Fruit fly (Drosophila melanogaster) whole organism, larva: ENCODE data around the gene CG5070.

Experiments
- noc ChIP-seq: fragments of 200-800 bp; sonication (Bioruptor generic); optimal IDR thresholded peaks from 3 replicates; lab custom pipeline; 2019; ENCODE audit warnings: missing biosample characterization, mild to moderate bottlenecking, missing genetic modification characterization, moderate library complexity

Gene CG5070

dm6 chrX:17227462-17227861 is 24.6 kb downstream of the CG5070 start:
- no peak for TF ChIP-seq noc (tag; lab: Kevin White, UChicago)

dm6 chrX:17229475-17230169 is 26.7 kb downstream of the CG5070 start:
- no peak for TF ChIP-seq noc (tag; lab: Kevin White, UChicago)

- no peak for TF ChIP-seq noc (tag; lab: Kevin White, UChicago)
These were observed 28.0 kb downstream of the CG5070 start, which contains the start of gene CG10597 for dm6 chrX:17230944-17231343. Gene CG10597 (minus strand): TSS chrX:17231044.

DNA sequence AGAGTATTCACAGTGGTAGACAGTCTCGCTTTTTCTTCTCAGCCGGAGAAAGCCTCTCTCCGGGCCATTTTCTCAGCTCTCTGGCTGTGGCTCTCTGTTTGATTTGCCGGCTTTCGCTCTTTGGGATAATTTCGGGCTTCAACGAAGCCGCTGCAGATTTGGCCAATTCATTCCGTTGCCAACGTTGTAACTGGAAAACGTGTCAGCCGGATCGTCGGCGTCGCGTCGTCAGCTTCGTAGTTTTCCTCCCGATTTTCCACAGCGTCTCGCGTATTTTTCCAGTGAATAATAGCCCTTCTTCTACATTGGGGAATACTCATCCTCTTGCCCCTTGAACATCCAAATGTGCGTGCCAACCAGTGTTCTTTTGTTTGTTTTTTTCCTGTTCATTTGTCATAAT is 29.7 kb downstream of the CG5070 start, which contains the start of gene f:
f (plus strand) TSS at position 301 of the 400 bp plus-strand sequence.
- no peak for TF ChIP-seq noc (tag; lab: Kevin White, UChicago)

dm6 chrX:17236468-17236867 is 33.6 kb downstream of the CG5070 start:
- no peak for TF ChIP-seq noc (tag; lab: Kevin White, UChicago)

DNA sequence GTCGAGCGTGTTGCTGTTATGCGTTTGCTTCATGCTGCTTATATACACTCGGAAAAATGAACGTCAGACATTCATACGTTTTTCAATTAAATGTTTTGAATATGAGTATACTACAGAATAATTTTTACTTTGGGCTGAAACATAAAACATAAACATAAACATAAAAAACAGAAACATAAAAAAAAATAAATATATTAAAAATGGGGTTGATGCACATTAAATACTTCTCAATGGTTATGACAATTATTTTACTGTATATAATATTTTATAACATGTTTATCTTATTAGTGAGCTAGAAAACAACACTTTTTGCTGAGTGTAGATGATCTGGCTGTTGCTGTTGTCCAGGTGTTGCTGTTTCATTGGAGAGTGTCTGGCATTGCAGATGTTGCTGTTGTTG is 34.5 kb downstream of the CG5070 start:
- TF ChIP-seq noc (tag; lab: Kevin White, UChicago): no peak

DNA sequence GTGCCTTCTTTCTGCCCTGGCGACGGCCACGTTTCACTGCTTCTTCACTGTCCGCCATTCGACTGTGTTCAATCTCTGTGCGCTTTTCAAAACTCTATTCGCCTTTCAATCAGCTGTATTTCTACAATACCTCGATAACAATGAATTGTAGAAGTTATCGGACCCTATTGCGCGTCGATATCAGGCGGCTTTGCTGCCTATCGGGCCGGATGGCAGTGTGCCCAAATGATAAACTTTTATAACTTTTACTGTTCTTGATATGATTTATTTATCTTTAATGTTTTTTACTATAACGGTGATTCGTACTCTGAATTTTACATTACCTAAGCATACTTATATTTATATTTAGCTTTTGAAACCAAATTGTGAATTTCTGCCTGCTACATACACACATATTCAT is 41.9 kb downstream of the CG5070 start, which contains the start of gene CG8915:
CG8915 (minus strand) TSS at position 148 of the 400 bp plus-strand sequence.
- no peak for TF ChIP-seq noc (tag; lab: Kevin White, UChicago)

- no peak for TF ChIP-seq noc (tag; lab: Kevin White, UChicago)
These were observed 44.0 kb downstream of the CG5070 start, which contains the start of gene CG42854 for dm6 chrX:17246916-17247315. Gene CG42854 (minus strand): TSS chrX:17247016.

DNA sequence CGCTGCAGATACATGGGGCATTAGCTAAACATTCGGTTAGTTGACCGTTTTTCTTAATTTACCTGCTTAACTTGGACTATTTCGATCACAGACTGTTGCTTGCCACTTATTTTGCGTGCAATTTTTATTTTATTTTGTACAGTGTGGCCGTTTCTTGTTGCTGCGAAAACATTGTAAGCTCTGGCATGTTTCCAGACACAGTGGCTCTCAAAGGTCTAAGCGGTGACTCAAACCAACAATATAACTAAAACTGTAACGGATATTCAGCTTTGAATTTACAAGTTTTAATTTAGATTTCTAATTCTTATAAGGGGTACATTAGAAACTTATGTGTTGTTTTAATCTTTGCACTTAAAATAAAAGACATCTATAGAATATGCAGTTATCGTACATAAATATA is 46.4 kb downstream of the CG5070 start, which contains the start of gene CG8675:
CG8675 (minus strand) TSS at position 177 of the 400 bp plus-strand sequence.
- TF ChIP-seq noc (tag; lab: Kevin White, UChicago): no peak
